Fruit fly (Drosophila melanogaster): ENCODE results near the gene mus304.

The mus304 gene

DNA sequence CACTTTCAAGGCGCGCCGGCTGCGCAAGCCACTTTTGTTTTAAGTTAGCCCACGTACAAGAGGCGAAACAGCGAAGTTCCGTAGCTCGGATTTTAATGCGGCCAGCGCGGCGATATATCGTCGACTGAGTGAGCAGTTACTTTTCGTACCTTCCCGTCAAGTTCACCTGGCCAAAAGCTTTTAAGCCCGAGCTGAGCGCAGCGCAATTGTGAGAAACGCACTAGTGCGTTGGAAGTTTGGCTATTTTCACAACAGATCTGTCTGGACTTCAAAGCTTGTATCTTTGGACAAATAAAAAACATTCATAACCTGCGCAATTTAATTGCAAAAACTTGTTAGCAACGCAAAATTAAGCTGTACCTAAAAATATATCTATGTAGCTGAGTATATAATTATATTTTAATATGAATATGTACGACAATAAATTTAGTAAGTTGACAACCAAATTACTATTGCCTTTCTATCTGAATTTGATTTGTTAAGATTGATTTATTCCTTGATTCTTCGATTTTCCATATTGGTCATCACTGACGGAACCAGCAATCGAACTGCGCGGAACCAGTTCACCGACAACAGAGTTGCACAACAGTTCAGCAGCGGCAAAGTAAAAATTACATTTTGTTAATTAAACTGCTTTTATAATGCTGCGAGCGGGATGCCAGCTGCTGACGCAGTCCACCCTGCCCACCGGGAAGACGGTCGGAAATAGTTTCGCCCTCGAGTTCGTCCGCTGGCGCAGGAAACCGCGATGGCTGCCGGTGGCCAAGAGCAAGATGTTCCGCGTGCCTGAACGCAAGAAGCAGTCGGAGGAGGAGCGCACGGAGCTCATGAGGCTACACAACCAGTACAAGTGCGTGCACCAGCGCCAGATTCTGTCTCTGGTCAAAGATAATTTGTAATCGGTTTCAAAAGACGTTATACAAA is 3.3 kb upstream of the mus304 start, which contains the start of the genes CG13698 and mRpS26 (continued):
- TF ChIP-seq E2f2 (GFP tag; IDR thresholded peaks at IDR 0.05) (peak; percentile 56; the same call in 1 of the 2 replicates), CG10979 (tag; optimal IDR thresholded peaks at IDR 0.05) (peak; percentile 52), CG11560 (tag; IDR thresholded peaks at IDR 0.05) (no peak), hkb (optimal IDR thresholded peaks at IDR 0.05) (no peak), hkb (GFP tag; IDR thresholded peaks at IDR 0.05) (no peak), CG11456 (GFP tag; IDR thresholded peaks at IDR 0.05) (no peak), fd96Cb (tag; optimal IDR thresholded peaks at IDR 0.05) (peak; percentile 60), Fer1 (GFP tag; optimal IDR thresholded peaks at IDR 0.05) (peak; percentile 71), Vsx1 (GFP tag; optimal IDR thresholded peaks at IDR 0.05) (no peak), CG10321 (GFP tag; IDR thresholded peaks at IDR 0.05) (no peak), wor (GFP tag; IDR thresholded peaks at IDR 0.05) (no peak), gsb-n (tag; optimal IDR thresholded peaks at IDR 0.05) (peak; percentile 56), CG10959 (GFP tag; IDR thresholded peaks at IDR 0.05) (no peak), bcd (GFP tag; optimal IDR thresholded peaks at IDR 0.05) (peak; percentile 77), ac (GFP tag; optimal IDR thresholded peaks at IDR 0.05) (no peak), dysf (GFP tag; IDR thresholded peaks at IDR 0.05) (peak; percentile 68; the same call in 1 of the 3 replicates), CG4730 (GFP tag; IDR thresholded peaks at IDR 0.05) (0 out of 2 replicates have a peak, but pooled peaks have one; percentile 22), CG10274 (GFP tag; optimal IDR thresholded peaks at IDR 0.05) (no peak), Dp (GFP tag; optimal IDR thresholded peaks at IDR 0.05) (peak; percentile 7), Dll (GFP tag; IDR thresholded peaks at IDR 0.05; ENCODE audit: partially characterized antibody) (no peak; the same call in 3 of the 4 replicates), Sry-β (GFP tag; optimal IDR thresholded peaks at IDR 0.05) (peak; percentile 94), CG4617 (GFP tag; optimal IDR thresholded peaks at IDR 0.05; ENCODE audit: borderline replicate concordance) (peak; percentile 14), Hey (tag; optimal IDR thresholded peaks at IDR 0.05) (no peak), CG3065 (GFP tag; optimal IDR thresholded peaks at IDR 0.05) (no peak), CG4282 (GFP tag; optimal IDR thresholded peaks at IDR 0.05) (no peak), CG3281 (GFP tag; optimal IDR thresholded peaks at IDR 0.05) (peak; percentile 60), D19A (tag; optimal IDR thresholded peaks at IDR 0.05) (peak; percentile 55), Bteb2 (GFP tag; optimal IDR thresholded peaks at IDR 0.05) (peak; percentile 24), Kr (GFP tag; optimal IDR thresholded peaks at IDR 0.05) (no peak), NK7.1 (GFP tag; optimal IDR thresholded peaks at IDR 0.05) (no peak), GATAe (GFP tag; conservative IDR thresholded peaks at IDR 0.05) (no peak), YL-1 (GFP tag; optimal IDR thresholded peaks at IDR 0.05) (peak; percentile 70), crc (GFP tag; optimal IDR thresholded peaks at IDR 0.05) (no peak), onecut (GFP tag; IDR thresholded peaks at IDR 0.05) (peak; percentile 43; the same call in 1 of the 2 replicates), CG14050 (GFP tag; IDR thresholded peaks at IDR 0.05) (peak; percentile 50; the same call in 2 of the 3 replicates), hth (optimal IDR thresholded peaks at IDR 0.05) (no peak), knrl (GFP tag; IDR thresholded peaks at IDR 0.05; ENCODE audit: partially characterized antibody) (peak; percentile 26; the same call in 1 of the 3 replicates), CG1792 (GFP tag; optimal IDR thresholded peaks at IDR 0.05) (no peak), CG7556 (GFP tag; optimal IDR thresholded peaks at IDR 0.05) (peak; percentile 71), Tbp (GFP tag; optimal IDR thresholded peaks at IDR 0.05) (no peak), fu2 (GFP tag; optimal IDR thresholded peaks at IDR 0.05) (no peak), CG12219 (GFP tag; optimal IDR thresholded peaks at IDR 0.05) (peak; percentile 36), CG4424 (GFP tag; optimal IDR thresholded peaks at IDR 0.05) (peak; percentile 72), CG3838 (GFP tag; optimal IDR thresholded peaks at IDR 0.05) (no peak), CG9797 (GFP tag; optimal IDR thresholded peaks at IDR 0.05) (no peak), bsh (GFP tag; optimal IDR thresholded peaks at IDR 0.05) (peak in 1 of 2 experiments; percentile 71), CG16815 (GFP tag; optimal IDR thresholded peaks at IDR 0.05) (peak; percentile 53), CG34224 (GFP tag; IDR thresholded peaks at IDR 0.05; ENCODE audit: partially characterized antibody) (no peak; the same call in 2 of the 3 replicates), sqz (GFP tag; optimal IDR thresholded peaks at IDR 0.05) (no peak)
